Worm (Caenorhabditis elegans) whole organism, L1 larva: ENCODE measurements around the gene uig-1.

ENCODE experiments used
- C16A3.4 ChIP-seq: fragments of 150-350 bp; optimal IDR thresholded peaks from 2 replicates; lab custom pipeline; 2014; ENCODE audit warnings: missing biosample characterization, missing genetic modification characterization
- F16B12.6 ChIP-seq: fragments of 150-350 bp; optimal IDR thresholded peaks from 2 replicates; lab custom pipeline; 2014; ENCODE audit warnings: missing biosample characterization, missing genetic modification characterization
- Y116A8C.19 ChIP-seq: sonication (generic microtip); optimal IDR thresholded peaks from 2 replicates; lab custom pipeline; 2016; ENCODE audit warnings: missing compliant biosample characterization, missing genetic modification characterization, borderline replicate concordance
- alr-1 ChIP-seq: fragments of 200-800 bp; sonication (Bioruptor generic); optimal IDR thresholded peaks from 2 replicates; lab custom pipeline; 2018; ENCODE audit warnings: borderline replicate concordance, mild to moderate bottlenecking, missing genetic modification characterization, missing compliant biosample characterization
- ama-1 ChIP-seq: fragments of 150-350 bp; optimal IDR thresholded peaks from 2 replicates; lab custom pipeline; 2014
- blmp-1 ChIP-seq: fragments of 150-350 bp; optimal IDR thresholded peaks from 2 replicates; lab custom pipeline; 2014; ENCODE audit warnings: missing biosample characterization, missing genetic modification characterization
- ceh-63 ChIP-seq: fragments of 200-800 bp; sonication (Bioruptor generic); optimal IDR thresholded peaks from 2 replicates; lab custom pipeline; 2018; ENCODE audit warnings: mild to moderate bottlenecking, missing genetic modification characterization, missing compliant biosample characterization
- ceh-82 ChIP-seq, 3 experiments: fragments of 150-350 bp in 1 of 3; sonication (generic microtip) in 2 of 3; optimal IDR thresholded peaks; 2 replicates each; lab custom pipeline; 2014 to 2017; ENCODE audit warnings: missing biosample characterization in 3 of 3, missing genetic modification characterization in 3 of 3
- dsc-1 ChIP-seq: sonication (generic microtip); optimal IDR thresholded peaks from 2 replicates; lab custom pipeline; 2016; ENCODE audit warnings: mild to moderate bottlenecking, missing genetic modification characterization, missing compliant biosample characterization
- efl-1 ChIP-seq, 4 experiments: fragments of 150-350 bp; optimal IDR thresholded peaks in 3 of 4; peaks in 1 of 4; 1 replicate in 1 of 4; 2 replicates in 3 of 4; lab custom pipeline; 2014; ENCODE audit warnings: missing biosample characterization in 2 of 4, missing genetic modification characterization in 2 of 4, missing genetic modification reagents in 2 of 4
- efl-3 ChIP-seq: fragments of 200-800 bp; sonication (Bioruptor generic); optimal IDR thresholded peaks from 2 replicates; lab custom pipeline; 2018; ENCODE audit warnings: mild to moderate bottlenecking, missing genetic modification characterization, missing compliant biosample characterization
- egl-27 ChIP-seq, 2 experiments: fragments of 150-350 bp in 1 of 2; sonication (generic microtip); optimal IDR thresholded peaks; 3 replicates each; lab custom pipeline; 2017 to 2018; ENCODE audit warnings: missing biosample characterization in 2 of 2, missing genetic modification characterization in 2 of 2, missing genetic modification reagents in 2 of 2
- elt-2 ChIP-seq: sonication (generic microtip); optimal IDR thresholded peaks from 2 replicates; lab custom pipeline; 2016; ENCODE audit warnings: missing genetic modification characterization, mild to moderate bottlenecking, inconsistent platforms, missing compliant biosample characterization, missing genetic modification reagents
- elt-3 ChIP-seq, 6 experiments: fragments of 150-350 bp in 1 of 6; sonication (generic microtip); optimal IDR thresholded peaks; 2 replicates each; lab custom pipeline; 2017 to 2018; ENCODE audit warnings: missing biosample characterization in 6 of 6, missing genetic modification characterization in 6 of 6, inconsistent platforms in 1 of 6
- ets-5 ChIP-seq: fragments of 200-800 bp; sonication (Bioruptor generic); IDR thresholded peaks from 2 replicates; pipeline ENCODE4 v1.3.6; 2022; ENCODE audit warnings: missing genetic modification characterization, missing compliant biosample characterization
- fkh-10 ChIP-seq: sonication (generic microtip); optimal IDR thresholded peaks from 2 replicates; lab custom pipeline; 2017; ENCODE audit warnings: missing biosample characterization, missing genetic modification reagents, missing genetic modification characterization
- fkh-4 ChIP-seq: sonication (generic microtip); optimal IDR thresholded peaks from 2 replicates; lab custom pipeline; 2016; ENCODE audit warnings: missing compliant biosample characterization, missing genetic modification characterization, borderline replicate concordance
- fos-1 ChIP-seq: fragments of 150-350 bp; optimal IDR thresholded peaks from 2 replicates; lab custom pipeline; 2014; ENCODE audit warnings: missing biosample characterization, missing genetic modification characterization
- isw-1 ChIP-seq: fragments of 200-800 bp; sonication (Bioruptor generic); IDR thresholded peaks from 2 replicates; pipeline ENCODE4 v1.3.6; 2022; ENCODE audit warnings: missing genetic modification characterization, missing compliant biosample characterization
- jun-1 ChIP-seq: fragments of 150-350 bp; optimal IDR thresholded peaks from 2 replicates; lab custom pipeline; 2014; ENCODE audit warnings: missing biosample characterization, missing genetic modification reagents, missing genetic modification characterization
- lin-15B ChIP-seq: fragments of 150-350 bp; sonication (generic microtip); optimal IDR thresholded peaks from 3 replicates; lab custom pipeline; 2014; ENCODE audit warnings: missing biosample characterization, missing genetic modification characterization
- lsy-2 ChIP-seq, 2 experiments: fragments of 150-350 bp; optimal IDR thresholded peaks; 2 replicates each; lab custom pipeline; 2014; ENCODE audit warnings: missing biosample characterization in 2 of 2, missing genetic modification characterization in 2 of 2
- mdl-1 ChIP-seq, 2 experiments: fragments of 150-350 bp; optimal IDR thresholded peaks; 2 replicates each; lab custom pipeline; 2014 to 2017; ENCODE audit warnings: missing biosample characterization in 2 of 2, missing genetic modification characterization in 2 of 2, inconsistent platforms in 1 of 2
- mef-2 ChIP-seq: fragments of 150-350 bp; optimal IDR thresholded peaks from 2 replicates; lab custom pipeline; 2014; ENCODE audit warnings: missing biosample characterization, missing genetic modification characterization
- nhr-11 ChIP-seq: fragments of 150-350 bp; optimal IDR thresholded peaks from 2 replicates; lab custom pipeline; 2014; ENCODE audit warnings: missing biosample characterization, missing genetic modification characterization
- nhr-12 ChIP-seq: sonication (generic microtip); optimal IDR thresholded peaks from 2 replicates; lab custom pipeline; 2017; ENCODE audit warnings: missing biosample characterization, missing genetic modification characterization
- nhr-19 ChIP-seq: fragments of 200-800 bp; sonication (Bioruptor generic); conservative IDR thresholded peaks from 2 replicates; pipeline ENCODE4 v1.3.6; 2022; ENCODE audit warnings: missing genetic modification characterization, missing compliant biosample characterization
- nhr-47 ChIP-seq: sonication (generic microtip); optimal IDR thresholded peaks from 2 replicates; lab custom pipeline; 2016; ENCODE audit warnings: mild to moderate bottlenecking, missing genetic modification characterization, moderate library complexity, missing compliant biosample characterization
- nhr-77 ChIP-seq: fragments of 150-350 bp; optimal IDR thresholded peaks from 2 replicates; lab custom pipeline; 2014; ENCODE audit warnings: missing biosample characterization, missing genetic modification characterization
- nhr-84 ChIP-seq: sonication (generic microtip); optimal IDR thresholded peaks from 2 replicates; lab custom pipeline; 2017; ENCODE audit warnings: missing biosample characterization, missing genetic modification characterization
- nhr-85 ChIP-seq: sonication (generic microtip); peaks from one replicate; lab custom pipeline; 2016; ENCODE audit warnings: missing genetic modification characterization, inconsistent platforms, missing compliant biosample characterization
- nhr-90 ChIP-seq: sonication (generic microtip); optimal IDR thresholded peaks from 2 replicates; lab custom pipeline; 2016; ENCODE audit warnings: mild to moderate bottlenecking, missing genetic modification characterization, missing compliant biosample characterization; ENCODE audit not compliant: poor library complexity
- pqm-1 ChIP-seq: sonication (generic microtip); optimal IDR thresholded peaks from 3 replicates; lab custom pipeline; 2017; ENCODE audit warnings: missing biosample characterization, missing genetic modification characterization
- rnt-1 ChIP-seq: sonication (generic microtip); optimal IDR thresholded peaks from 2 replicates; lab custom pipeline; 2016; ENCODE audit warnings: mild to moderate bottlenecking, missing genetic modification characterization, moderate library complexity, missing compliant biosample characterization
- skn-1 ChIP-seq: fragments of 150-350 bp; optimal IDR thresholded peaks from 2 replicates; lab custom pipeline; 2014; ENCODE audit warnings: missing biosample characterization, missing genetic modification characterization
- snu-23 ChIP-seq: sonication (generic microtip); optimal IDR thresholded peaks from 2 replicates; lab custom pipeline; 2016; ENCODE audit warnings: missing genetic modification characterization, missing compliant biosample characterization
- sox-4 ChIP-seq: sonication (generic microtip); optimal IDR thresholded peaks from 2 replicates; lab custom pipeline; 2016; ENCODE audit warnings: missing genetic modification characterization, missing compliant biosample characterization
- sup-37 ChIP-seq: fragments of 200-800 bp; sonication (Bioruptor generic); optimal IDR thresholded peaks from 2 replicates; lab custom pipeline; 2018; ENCODE audit warnings: mild to moderate bottlenecking, missing genetic modification characterization, missing compliant biosample characterization
- tbx-2 ChIP-seq: sonication (generic microtip); optimal IDR thresholded peaks from 2 replicates; lab custom pipeline; 2016; ENCODE audit warnings: missing genetic modification characterization, missing compliant biosample characterization
- unc-130 ChIP-seq: fragments of 150-350 bp; optimal IDR thresholded peaks from 2 replicates; lab custom pipeline; 2017; ENCODE audit warnings: missing biosample characterization, missing genetic modification characterization, inconsistent platforms
- unc-30 ChIP-seq: sonication (generic microtip); optimal IDR thresholded peaks from 2 replicates; lab custom pipeline; 2017; ENCODE audit warnings: missing biosample characterization, missing genetic modification characterization
- unc-62 ChIP-seq: fragments of 150-350 bp; optimal IDR thresholded peaks from 2 replicates; lab custom pipeline; 2014; ENCODE audit warnings: missing biosample characterization, missing genetic modification reagents, missing genetic modification characterization
- zag-1 ChIP-seq: fragments of 150-350 bp; optimal IDR thresholded peaks from 2 replicates; lab custom pipeline; 2014; ENCODE audit warnings: missing biosample characterization, missing genetic modification characterization
- zip-4 ChIP-seq: fragments of 200-800 bp; sonication (Bioruptor generic); optimal IDR thresholded peaks from 2 replicates; lab custom pipeline; 2018; ENCODE audit warnings: mild to moderate bottlenecking, missing genetic modification characterization, moderate library complexity, missing compliant biosample characterization
- ztf-4 ChIP-seq: fragments of 150-350 bp; optimal IDR thresholded peaks from 2 replicates; lab custom pipeline; 2014; ENCODE audit warnings: missing biosample characterization, missing genetic modification characterization

The uig-1 gene

ce11 chrV:13324933-13325760 lies 29.4 kb upstream of the uig-1 start, which contains the start of gene C50B6.7:
TSS of gene C50B6.7 (minus strand) at chrV:13324983.
- TF ChIP-seq isw-1 (GFP tag; lab: Robert Waterston, UW) (no peak), ztf-4 (tag; lab: Kevin White, UChicago) (no peak), nhr-19 (no peak), fos-1 (no peak), elt-2 (tag; lab: Kevin White, UChicago) (peak; percentile 17), mdl-1 (tag; optimal IDR thresholded peaks at IDR 0.05; lab: Kevin White, UChicago) (no peak)

DNA sequence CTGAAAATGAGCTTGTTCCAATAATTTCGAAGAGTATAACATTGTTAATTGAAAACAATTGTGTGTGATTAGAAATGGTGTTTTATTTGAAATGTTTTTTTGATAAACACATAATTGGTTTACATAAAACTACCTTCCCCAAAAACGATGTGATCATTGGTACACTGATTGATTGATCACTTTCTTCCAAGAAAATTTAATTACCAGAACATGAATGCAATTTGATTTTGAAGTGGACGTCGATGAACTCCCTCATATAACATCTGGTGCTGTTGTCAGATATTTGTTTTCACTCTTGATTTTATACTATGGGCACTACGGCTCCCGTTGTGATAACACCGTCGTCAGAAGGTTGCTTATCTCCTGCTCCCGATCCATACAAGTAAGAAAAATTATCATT lies 24.9 kb upstream of the uig-1 start, which contains the start of gene srh-15:
Gene srh-15 (plus strand): TSS at position 301 of the 400 bp plus-strand sequence.
- TF ChIP-seq nhr-84: no peak
- TF ChIP-seq efl-1 (optimal IDR thresholded peaks at IDR 0.05; lab: Kevin White, UChicago): no peak
- peak in 1 of 2 experiments; percentile 20 for TF ChIP-seq efl-1 (GFP tag; optimal IDR thresholded peaks at IDR 0.05 in 1 of 2; lab: Kevin White, UChicago)

DNA sequence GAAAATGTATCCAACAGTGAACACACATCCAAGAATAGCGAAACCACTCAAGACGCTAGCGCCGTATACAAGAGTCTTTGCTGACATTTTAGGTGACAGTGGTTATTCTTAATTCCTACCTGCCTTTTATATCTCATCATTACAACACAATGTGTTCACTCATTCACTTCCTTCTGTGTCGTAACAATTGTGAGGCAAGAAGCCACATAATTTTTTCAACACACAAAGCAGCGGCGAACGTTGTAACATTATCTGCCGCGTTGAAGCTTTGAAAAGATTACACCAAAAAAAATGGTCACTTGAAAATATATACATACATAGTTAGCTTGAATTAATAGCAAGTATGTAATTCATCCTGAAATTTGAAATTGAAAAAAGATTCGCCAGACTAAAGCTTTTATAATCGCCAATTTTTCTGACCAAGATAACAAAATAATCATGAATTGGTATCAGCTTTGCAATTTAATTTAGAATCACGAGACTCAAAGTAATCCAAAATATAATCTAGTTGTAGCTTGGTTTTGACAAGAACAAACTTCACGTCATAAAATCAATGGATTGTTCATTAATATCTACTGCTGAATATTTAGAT lies 22.2 kb upstream of the uig-1 start, which contains the start of the genes col-161 and srh-18:
Gene col-161 (minus strand): TSS at position 101 of the 592 bp plus-strand sequence.
Gene srh-18 (plus strand): TSS at position 542 of the 592 bp plus-strand sequence.
- TF ChIP-seq sup-37 (no peak), nhr-11 (tag; lab: Kevin White, UChicago) (peak; percentile 17), sox-4 (tag; lab: Kevin White, UChicago) (no peak), unc-30 (no peak), rnt-1 (tag; lab: Kevin White, UChicago) (no peak), C16A3.4 (no peak), snu-23 (no peak), tbx-2 (tag; lab: Kevin White, UChicago) (no peak), pqm-1 (tag; lab: Kevin White, UChicago) (no peak)

DNA sequence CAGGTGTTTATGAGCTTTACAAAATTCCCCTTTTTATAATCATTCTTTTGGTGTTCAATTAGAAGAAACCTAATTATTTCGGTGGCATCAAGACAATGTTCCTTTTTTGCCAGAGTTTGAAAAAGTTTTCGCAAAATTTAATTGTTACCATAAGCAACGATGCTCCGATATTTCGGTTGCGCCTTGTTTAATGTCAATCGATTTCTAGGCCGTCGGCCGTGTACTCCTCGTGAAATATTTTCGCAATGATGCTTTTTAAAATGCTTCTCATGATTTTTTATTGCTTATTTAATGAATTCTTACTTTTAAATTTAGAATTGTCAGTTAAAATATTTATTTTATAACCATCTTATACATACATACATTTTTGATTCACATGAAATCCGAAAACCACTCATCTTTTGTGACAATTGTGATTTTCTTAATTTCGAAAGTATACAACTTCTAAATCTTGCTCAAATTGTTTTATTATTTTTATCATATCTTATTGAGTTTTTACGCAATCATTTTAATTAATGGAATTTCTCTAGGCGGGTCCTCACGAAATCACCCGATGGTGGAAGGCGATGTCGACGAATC lies 17.4 kb upstream of the uig-1 start, which contains the start of gene C50B6.3:
Gene C50B6.3 (plus strand): TSS at position 529 of the 579 bp plus-strand sequence.
- peak; percentile 66 for TF ChIP-seq skn-1 (tag; lab: Kevin White, UChicago)
- TF ChIP-seq blmp-1: peak; percentile 71
- TF ChIP-seq ets-5 (GFP tag; lab: Robert Waterston, UW): no peak
- TF ChIP-seq lsy-2 (tag; optimal IDR thresholded peaks at IDR 0.05; lab: Kevin White, UChicago): peak; percentile 91
- peak in 2 of 6 experiments; percentile 76 to 82 for TF ChIP-seq elt-3 (tag; optimal IDR thresholded peaks at IDR 0.05; lab: Kevin White, UChicago)
- TF ChIP-seq dsc-1: peak; percentile 96
- TF ChIP-seq F16B12.6 (tag; lab: Kevin White, UChicago): peak; percentile 24
- peak; percentile 53 for TF ChIP-seq nhr-77 (tag; lab: Kevin White, UChicago)
- TF ChIP-seq fkh-10: peak; percentile 23
- peak; percentile 93 for TF ChIP-seq nhr-47 (tag; lab: Kevin White, UChicago)
- TF ChIP-seq jun-1 (tag; lab: Kevin White, UChicago): peak; percentile 42
- peak; percentile 69 for TF ChIP-seq ceh-63 (GFP tag; lab: Kevin White, UChicago)
- TF ChIP-seq mef-2 (tag; lab: Kevin White, UChicago): no peak
- peak; percentile 87 for TF ChIP-seq lin-15B
- peak; percentile 84 for TF ChIP-seq unc-130 (tag; lab: Kevin White, UChicago)
- no peak for TF ChIP-seq egl-27 (tag; optimal IDR thresholded peaks at IDR 0.05; lab: Kevin White, UChicago)
- peak; percentile 63 for TF ChIP-seq elt-2 (tag; lab: Kevin White, UChicago)
- TF ChIP-seq fkh-4 (tag; lab: Kevin White, UChicago): peak; percentile 97
- TF ChIP-seq nhr-85: peak; percentile 95
- TF ChIP-seq unc-62 (GFP tag; lab: Kevin White, UChicago): no peak
- no peak for TF ChIP-seq alr-1 (tag; lab: Kevin White, UChicago)
- no peak for TF ChIP-seq nhr-12
- TF ChIP-seq nhr-90: peak; percentile 93
- TF ChIP-seq ama-1 (lab: Kevin White, UChicago): no peak
- TF ChIP-seq efl-3 (GFP tag; lab: Kevin White, UChicago): peak; percentile 44
- TF ChIP-seq zag-1 (tag; lab: Kevin White, UChicago): peak; percentile 47
- TF ChIP-seq Y116A8C.19 (tag; lab: Kevin White, UChicago): peak; percentile 81
- TF ChIP-seq ceh-82 (tag; optimal IDR thresholded peaks at IDR 0.05; lab: Kevin White, UChicago): peak; percentile 71 to 86 (median 84)
- peak; percentile 66 for TF ChIP-seq zip-4
